Worm (Caenorhabditis elegans) whole organism, early embryonic: Measurements from ENCODE around the gene metl-13.
"Not testable (repeated sequence)": the region's sequence is repeated elsewhere in the genome, so short reads cannot be mapped to it uniquely, and the experiment has no call there.

ENCODE experiments used
- B0310.2 ChIP-seq: sonication (generic microtip); optimal IDR thresholded peaks from 2 replicates; lab custom pipeline; 2016; ENCODE audit warnings: mild to moderate bottlenecking, missing genetic modification characterization, missing compliant biosample characterization
- F13C5.2 ChIP-seq: sonication (generic microtip); optimal IDR thresholded peaks from 2 replicates; lab custom pipeline; 2017; ENCODE audit warnings: mild to moderate bottlenecking, missing genetic modification characterization, inconsistent platforms, missing compliant biosample characterization
- aly-1 ChIP-seq: sonication (generic microtip); optimal IDR thresholded peaks from 2 replicates; lab custom pipeline; 2016; ENCODE audit warnings: missing genetic modification characterization, missing compliant biosample characterization
- ama-1 ChIP-seq: fragments of 150-350 bp; optimal IDR thresholded peaks from 2 replicates; lab custom pipeline; 2014
- ceh-13 ChIP-seq: fragments of 200-800 bp; sonication (Bioruptor generic); optimal IDR thresholded peaks from 2 replicates; lab custom pipeline; 2018; ENCODE audit warnings: mild to moderate bottlenecking, missing genetic modification characterization, missing compliant biosample characterization
- ceh-36 ChIP-seq: sonication (generic microtip); optimal IDR thresholded peaks from 2 replicates; lab custom pipeline; 2016; ENCODE audit warnings: missing genetic modification characterization, inconsistent platforms, missing compliant biosample characterization
- ets-7 ChIP-seq: sonication (generic microtip); optimal IDR thresholded peaks from 2 replicates; lab custom pipeline; 2016; ENCODE audit warnings: missing genotype, missing genetic modification characterization, missing compliant biosample characterization
- flt-1 ChIP-seq: fragments of 200-800 bp; sonication (Bioruptor generic); IDR thresholded peaks from 2 replicates; pipeline ENCODE4 v1.3.6; 2022; ENCODE audit warnings: missing genetic modification characterization, missing compliant biosample characterization
- hmbx-1 ChIP-seq: sonication (generic microtip); optimal IDR thresholded peaks from 2 replicates; lab custom pipeline; 2016; ENCODE audit warnings: mild to moderate bottlenecking, missing genetic modification characterization, missing compliant biosample characterization
- hmg-4 ChIP-seq: fragments of 200-800 bp; sonication (Bioruptor generic); optimal IDR thresholded peaks from 2 replicates; lab custom pipeline; 2018; ENCODE audit warnings: mild to moderate bottlenecking, missing genetic modification characterization, missing compliant biosample characterization
- hnd-1 ChIP-seq: sonication (generic microtip); optimal IDR thresholded peaks from 2 replicates; lab custom pipeline; 2016; ENCODE audit warnings: missing genetic modification characterization, missing compliant biosample characterization
- pes-1 ChIP-seq: fragments of 200-800 bp; sonication (Bioruptor generic); IDR thresholded peaks from 2 replicates; pipeline ENCODE4 v1.3.6; 2022; ENCODE audit warnings: missing genetic modification reagents, missing genetic modification characterization, missing compliant biosample characterization
- scrt-1 ChIP-seq: fragments of 200-800 bp; sonication (Bioruptor generic); IDR thresholded peaks from 2 replicates; pipeline ENCODE4 v1.3.6; 2022; ENCODE audit warnings: missing genetic modification characterization, missing compliant biosample characterization
- sea-1 ChIP-seq: fragments of 200-800 bp; sonication (Bioruptor generic); conservative IDR thresholded peaks from 2 replicates; pipeline ENCODE4 v1.3.6; 2022; ENCODE audit warnings: missing genetic modification characterization, missing compliant biosample characterization
- tbx-11 ChIP-seq: fragments of 200-800 bp; sonication (Bioruptor generic); IDR thresholded peaks from 2 replicates; pipeline ENCODE4 v1.3.6; 2022; ENCODE audit warnings: missing genetic modification characterization, missing compliant biosample characterization
- tbx-37 ChIP-seq: fragments of 200-800 bp; sonication (Bioruptor generic); conservative IDR thresholded peaks from 2 replicates; pipeline ENCODE4 v1.3.6; 2022; ENCODE audit warnings: missing genetic modification reagents, missing genetic modification characterization, missing compliant biosample characterization
- tra-4 ChIP-seq: sonication (generic microtip); optimal IDR thresholded peaks from 2 replicates; lab custom pipeline; 2017; ENCODE audit warnings: missing genetic modification characterization, missing compliant biosample characterization

The metl-13 gene

ce11 chrIV:6597918-6598317 is 37.0 kb upstream of the metl-13 start, which contains the start of gene nspb-4:
nspb-4 (plus strand) TSS chrIV:6598218.
- not testable (repeated sequence) for TF ChIP-seq tra-4 (tag; lab: Kevin White, UChicago); aly-1 (tag; lab: Kevin White, UChicago); pes-1

ce11 chrIV:6598740-6599139 is 36.1 kb upstream of the metl-13 start, which contains the start of gene nspb-5:
nspb-5 (plus strand) TSS chrIV:6599040.
- not testable (repeated sequence) for TF ChIP-seq hnd-1 (tag; lab: Kevin White, UChicago); sea-1; hmbx-1 (tag; lab: Kevin White, UChicago)

- TF ChIP-seq flt-1 (no peak), scrt-1 (GFP tag; lab: Robert Waterston, UW) (no peak), sea-1 (no peak), tbx-11 (GFP tag; lab: Robert Waterston, UW) (no peak), aly-1 (tag; lab: Kevin White, UChicago) (no peak), F13C5.2 (no peak), tra-4 (tag; lab: Kevin White, UChicago) (no peak), hnd-1 (tag; lab: Kevin White, UChicago) (no peak), ceh-13 (no peak), hmbx-1 (tag; lab: Kevin White, UChicago) (no peak), tbx-37 (no peak), pes-1 (no peak), B0310.2 (tag; lab: Kevin White, UChicago) (no peak), ceh-36 (tag; lab: Kevin White, UChicago) (no peak), ets-7 (tag; lab: Kevin White, UChicago) (no peak), hmg-4 (GFP tag; lab: Kevin White, UChicago) (no peak), ama-1 (no peak)
These were observed 35.4 kb upstream of the metl-13 start, which contains the start of gene F38A5.8 for ce11 chrIV:6599447-6599846. F38A5.8 (plus strand) TSS chrIV:6599747.

- no peak for TF ChIP-seq ama-1
- no peak for TF ChIP-seq hnd-1 (tag; lab: Kevin White, UChicago)
- TF ChIP-seq hmg-4 (GFP tag; lab: Kevin White, UChicago): no peak
- TF ChIP-seq flt-1: no peak
- no peak for TF ChIP-seq F13C5.2
- no peak for TF ChIP-seq hmbx-1 (tag; lab: Kevin White, UChicago)
- no peak for TF ChIP-seq ceh-13
These were observed 33.6 kb upstream of the metl-13 start, which contains the start of gene sup-36 for ce11 chrIV:6601213-6601724. sup-36 (plus strand) TSS chrIV:6601674.

- TF ChIP-seq tbx-11 (GFP tag; lab: Robert Waterston, UW) (no peak), flt-1 (no peak), ama-1 (no peak), ceh-36 (tag; lab: Kevin White, UChicago) (no peak), B0310.2 (tag; lab: Kevin White, UChicago) (no peak), aly-1 (tag; lab: Kevin White, UChicago) (no peak), ceh-13 (no peak)
These were observed 32.5 kb upstream of the metl-13 start, which contains the start of gene F15B10.3 for ce11 chrIV:6602376-6602775. F15B10.3 (plus strand) TSS chrIV:6602676.

ce11 chrIV:6603549-6603948 is 31.3 kb upstream of the metl-13 start:
- no peak for TF ChIP-seq ama-1
- TF ChIP-seq tra-4 (tag; lab: Kevin White, UChicago): no peak
- TF ChIP-seq pes-1: no peak
- no peak for TF ChIP-seq ets-7 (tag; lab: Kevin White, UChicago)
- no peak for TF ChIP-seq tbx-37
- TF ChIP-seq ceh-36 (tag; lab: Kevin White, UChicago): no peak
- TF ChIP-seq sea-1: no peak
- no peak for TF ChIP-seq B0310.2 (tag; lab: Kevin White, UChicago)
- TF ChIP-seq hmg-4 (GFP tag; lab: Kevin White, UChicago): no peak
- TF ChIP-seq flt-1: no peak
- TF ChIP-seq scrt-1 (GFP tag; lab: Robert Waterston, UW): no peak
- no peak for TF ChIP-seq tbx-11 (GFP tag; lab: Robert Waterston, UW)
- TF ChIP-seq F13C5.2: no peak
- TF ChIP-seq hmbx-1 (tag; lab: Kevin White, UChicago): no peak
- TF ChIP-seq hnd-1 (tag; lab: Kevin White, UChicago): no peak

ce11 chrIV:6605863-6606262 is 29.0 kb upstream of the metl-13 start, which contains the start of gene nstp-2:
nstp-2 (minus strand) TSS chrIV:6606188.
- TF ChIP-seq F13C5.2 (no peak), hmg-4 (GFP tag; lab: Kevin White, UChicago) (no peak), B0310.2 (tag; lab: Kevin White, UChicago) (no peak), scrt-1 (GFP tag; lab: Robert Waterston, UW) (no peak), tbx-11 (GFP tag; lab: Robert Waterston, UW) (no peak), sea-1 (no peak), ceh-36 (tag; lab: Kevin White, UChicago) (no peak), tra-4 (tag; lab: Kevin White, UChicago) (no peak), ama-1 (no peak), ets-7 (tag; lab: Kevin White, UChicago) (no peak), ceh-13 (no peak), hnd-1 (tag; lab: Kevin White, UChicago) (no peak), hmbx-1 (tag; lab: Kevin White, UChicago) (no peak), aly-1 (tag; lab: Kevin White, UChicago) (no peak), flt-1 (no peak), pes-1 (no peak), tbx-37 (no peak)

ce11 chrIV:6606587-6606986 is 28.3 kb upstream of the metl-13 start:
- TF ChIP-seq aly-1 (tag; lab: Kevin White, UChicago): no peak
